Worm (Caenorhabditis elegans) whole organism, L4/young adult: ENCODE data around the gene F45E1.2.

ENCODE experiments used
- W03F9.2 ChIP-seq: fragments of 150-350 bp; optimal IDR thresholded peaks from 2 replicates; lab custom pipeline; 2014; ENCODE audit warnings: missing biosample characterization, missing genetic modification characterization
- him-1 ChIP-seq: sonication (generic microtip); optimal IDR thresholded peaks from 2 replicates; lab custom pipeline; 2016; ENCODE audit warnings: missing genotype, missing genetic modification reagents, missing genetic modification characterization, missing compliant biosample characterization

DNA sequence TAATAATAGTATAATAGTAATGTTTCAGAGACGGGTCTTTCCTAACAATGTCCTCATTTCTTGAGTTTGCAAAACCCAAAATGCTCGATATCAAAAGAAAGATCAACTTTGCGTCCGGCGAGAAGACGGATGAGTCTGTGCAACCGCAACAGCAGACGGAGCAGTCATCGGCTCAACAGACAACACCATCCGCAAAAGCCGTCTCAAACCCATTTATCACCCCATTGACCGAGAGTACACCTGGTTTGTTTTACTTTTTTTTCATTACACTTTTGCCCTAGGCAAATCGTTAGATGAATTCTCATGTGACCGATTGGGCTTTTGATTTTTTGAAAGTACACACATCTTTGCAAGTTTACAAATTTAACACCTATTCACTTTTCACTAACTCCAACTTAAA is 49.2 kb upstream of the F45E1.2 start, which contains the start of gene dct-1:
- TF ChIP-seq him-1 (tag; lab: Kevin White, UChicago) (no peak), W03F9.2 (tag; lab: Kevin White, UChicago) (no peak)
